Worm (Caenorhabditis elegans) whole organism, L3 larva: ENCODE results near the gene R10F2.6.

Experiments
- fkh-10 ChIP-seq: sonication (generic microtip); optimal IDR thresholded peaks from 2 replicates; lab custom pipeline; 2017; ENCODE audit warnings: missing biosample characterization, missing genetic modification reagents, missing genetic modification characterization
- nhr-28 ChIP-seq: fragments of 150-350 bp; optimal IDR thresholded peaks from 2 replicates; lab custom pipeline; 2014; ENCODE audit warnings: missing biosample characterization, missing genetic modification characterization
- nhr-76 ChIP-seq: fragments of 150-350 bp; sonication (generic microtip); optimal IDR thresholded peaks from 5 replicates; lab custom pipeline; 2014; ENCODE audit warnings: missing biosample characterization, missing genetic modification characterization
- nhr-77 ChIP-seq: fragments of 150-350 bp; optimal IDR thresholded peaks from 2 replicates; lab custom pipeline; 2014; ENCODE audit warnings: missing biosample characterization, missing genetic modification characterization
- snpc-4 ChIP-seq: fragments of 150-350 bp; optimal IDR thresholded peaks from 2 replicates; lab custom pipeline; 2014; ENCODE audit warnings: missing biosample characterization, missing genetic modification characterization
- unc-62 ChIP-seq: fragments of 150-350 bp; sonication (generic microtip); optimal IDR thresholded peaks from 4 replicates; lab custom pipeline; 2014; ENCODE audit warnings: missing biosample characterization, missing genetic modification reagents, missing genetic modification characterization

DNA sequence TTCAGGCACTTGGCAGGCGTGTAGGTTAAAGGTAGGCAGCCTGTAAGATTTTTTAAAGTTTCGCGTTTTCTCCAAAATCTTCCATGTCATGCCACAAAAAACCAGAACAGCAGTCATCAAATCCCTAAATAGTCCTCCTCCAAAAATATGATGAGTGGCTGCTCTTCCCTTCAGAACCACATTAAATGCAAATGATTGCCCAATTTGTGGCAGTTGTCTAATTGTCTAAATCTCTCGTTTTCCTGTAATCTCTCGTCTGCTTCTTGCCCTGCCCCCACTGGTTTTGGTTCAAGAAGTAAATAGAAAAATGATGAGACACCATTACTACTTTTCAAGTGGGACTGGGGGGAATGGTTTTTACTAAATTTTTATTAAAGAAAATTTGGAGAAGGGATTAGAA is 39.7 kb downstream of the R10F2.6 start:
- no peak for TF ChIP-seq snpc-4 (tag; lab: Kevin White, UChicago)
- TF ChIP-seq unc-62 (GFP tag; lab: Kevin White, UChicago) = no peak
- no peak for TF ChIP-seq nhr-77 (tag; lab: Kevin White, UChicago)
- TF ChIP-seq nhr-28 (tag; lab: Kevin White, UChicago) = no peak
- no peak for TF ChIP-seq fkh-10 (GFP tag; lab: Kevin White, UChicago)
- no peak for TF ChIP-seq nhr-76 (tag; lab: Kevin White, UChicago)
